Worm (Caenorhabditis elegans): ENCODE measurements around the gene srd-51.

srd-51 gene

ce11 chrX:13443283-13443682 is 41.4 kb downstream of the srd-51 start:
- TF ChIP-seq cebp-1 (GFP tag; IDR thresholded peaks at IDR 0.05) (no peak), cebp-1 (tag; optimal IDR thresholded peaks at IDR 0.05) (peak; percentile 1), hmg-1.2 (GFP tag; IDR thresholded peaks at IDR 0.05) (peak; percentile 44; the same call in 1 of the 2 replicates), him-1 (tag; optimal IDR thresholded peaks at IDR 0.05) (peak; percentile 51), rcor-1 (GFP tag; IDR thresholded peaks at IDR 0.05) (peak; percentile 62), B0261.1 (tag; optimal IDR thresholded peaks at IDR 0.05) (peak; percentile 72), rpc-1 (optimal IDR thresholded peaks at IDR 0.05) (peak; percentile 75), rpc-1 (tag; optimal IDR thresholded peaks at IDR 0.05) (peak; percentile 90), ztf-26 (tag; optimal IDR thresholded peaks at IDR 0.05) (no peak), dox-1 (GFP tag; IDR thresholded peaks at IDR 0.05) (peak; percentile 45; the same call in 1 of the 2 replicates), lin-26 (GFP tag; IDR thresholded peaks at IDR 0.05) (0 out of 2 replicates have a peak, but pooled peaks have one; percentile 45), madf-6 (GFP tag; IDR thresholded peaks at IDR 0.05) (0 out of 2 replicates have a peak, but pooled peaks have one; percentile 18), nfya-2 (GFP tag; IDR thresholded peaks at IDR 0.05) (no peak), D2030.7 (GFP tag; IDR thresholded peaks at IDR 0.05) (peak; percentile 92), snpc-4 (GFP tag; optimal IDR thresholded peaks at IDR 0.05) (peak; percentile 62), snpc-4 (tag; optimal IDR thresholded peaks at IDR 0.05) (peak in 2 of 4 experiments; percentile 36 to 58), mes-4 (tag; optimal IDR thresholded peaks at IDR 0.05) (peak; percentile 39), ztf-22 (GFP tag; optimal IDR thresholded peaks at IDR 0.05) (no peak), snpc-1.3 (tag; optimal IDR thresholded peaks at IDR 0.05; ENCODE audit: insufficient read depth) (peak; percentile 63), ztf-28 (GFP tag; IDR thresholded peaks at IDR 0.05) (no peak), nhr-90 (tag; optimal IDR thresholded peaks at IDR 0.05) (peak; percentile 32), die-1 (tag; optimal IDR thresholded peaks at IDR 0.05) (peak; percentile 64), hmg-20 (GFP tag; IDR thresholded peaks at IDR 0.05) (peak; percentile 55; the same call in 1 of the 2 replicates), ccch-3 (GFP tag; optimal IDR thresholded peaks at IDR 0.05) (no peak), fkh-3 (tag; optimal IDR thresholded peaks at IDR 0.05) (no peak), Y53G8AR.9 (GFP tag; conservative IDR thresholded peaks at IDR 0.05) (0 out of 2 replicates have a peak, but pooled peaks have one; percentile 22), cebp-2 (GFP tag; IDR thresholded peaks at IDR 0.05) (no peak), pbrm-1 (GFP tag; IDR thresholded peaks at IDR 0.05) (peak; percentile 76), tbp1 (GFP tag; optimal IDR thresholded peaks at IDR 0.05) (peak; percentile 84), F37B4.10 (GFP tag; IDR thresholded peaks at IDR 0.05) (no peak)

- TF ChIP-seq atf-7 (tag; optimal IDR thresholded peaks at IDR 0.05), result no peak
- peak; percentile 60 for TF ChIP-seq K11D2.4 (GFP tag; IDR thresholded peaks at IDR 0.05)
- TF ChIP-seq B0336.3 (GFP tag; IDR thresholded peaks at IDR 0.05), result peak; percentile 48; the same call in 1 of the 2 replicates
- TF ChIP-seq egl-18 (GFP tag; IDR thresholded peaks at IDR 0.05), result no peak
- peak; percentile 9 for TF ChIP-seq snpc-4 (GFP tag; optimal IDR thresholded peaks at IDR 0.05)
- TF ChIP-seq snpc-4 (tag; optimal IDR thresholded peaks at IDR 0.05), result peak in 3 of 4 experiments; percentile 31 to 65 (median 41)
- no peak for TF ChIP-seq attf-6 (GFP tag; IDR thresholded peaks at IDR 0.05)
- TF ChIP-seq snpc-1.3 (tag; optimal IDR thresholded peaks at IDR 0.05; ENCODE audit: insufficient read depth), result peak; percentile 53
- no peak for TF ChIP-seq ztf-22 (GFP tag; optimal IDR thresholded peaks at IDR 0.05)
- no peak for TF ChIP-seq ceh-58 (GFP tag; IDR thresholded peaks at IDR 0.05)
- TF ChIP-seq let-526 (GFP tag; IDR thresholded peaks at IDR 0.05), result no peak
- no peak for TF ChIP-seq mel-28 (tag; optimal IDR thresholded peaks at IDR 0.05; ENCODE audit: borderline replicate concordance)
- no peak for TF ChIP-seq repo-1 (tag; optimal IDR thresholded peaks at IDR 0.05)
- TF ChIP-seq egrh-3 (GFP tag; IDR thresholded peaks at IDR 0.05), result no peak
- peak; percentile 33; the same call in 1 of the 2 replicates for TF ChIP-seq hmg-20 (GFP tag; IDR thresholded peaks at IDR 0.05)
- TF ChIP-seq Y53G8AR.9 (GFP tag; conservative IDR thresholded peaks at IDR 0.05), result 0 out of 2 replicates have a peak, but pooled peaks have one; percentile 35
- TF ChIP-seq F10E7.11 (tag; optimal IDR thresholded peaks at IDR 0.05), result no peak
- TF ChIP-seq F52B5.7 (tag; optimal IDR thresholded peaks at IDR 0.05), result no peak
- TF ChIP-seq lin-26 (GFP tag; IDR thresholded peaks at IDR 0.05), result peak; percentile 84
- TF ChIP-seq lsy-27 (tag; optimal IDR thresholded peaks at IDR 0.05; ENCODE audit: borderline replicate concordance, insufficient read depth), result peak; percentile 31
- TF ChIP-seq F55B11.4 (tag; optimal IDR thresholded peaks at IDR 0.05; ENCODE audit: borderline replicate concordance, insufficient read depth), result no peak
- no peak for TF ChIP-seq attf-5 (GFP tag; optimal IDR thresholded peaks at IDR 0.05)
- TF ChIP-seq nfya-2 (GFP tag; IDR thresholded peaks at IDR 0.05), result no peak
- TF ChIP-seq Y67H2A.10 (GFP tag; conservative IDR thresholded peaks at IDR 0.05), result no peak
- no peak for TF ChIP-seq chd-7 (tag; optimal IDR thresholded peaks at IDR 0.05)
- 0 out of 2 replicates have a peak, but pooled peaks have one; percentile 60 for TF ChIP-seq ztf-28 (GFP tag; IDR thresholded peaks at IDR 0.05)
- no peak for TF ChIP-seq nhr-27 (tag; optimal IDR thresholded peaks at IDR 0.05)
Observed at ce11 chrX:13442446-13442845, 42.3 kb downstream of the srd-51 start.

Measured in whole organism, young adult.